Fruit fly (Drosophila melanogaster): ENCODE data around the gene Cpr65Ay.

Cpr65Ay gene

DNA sequence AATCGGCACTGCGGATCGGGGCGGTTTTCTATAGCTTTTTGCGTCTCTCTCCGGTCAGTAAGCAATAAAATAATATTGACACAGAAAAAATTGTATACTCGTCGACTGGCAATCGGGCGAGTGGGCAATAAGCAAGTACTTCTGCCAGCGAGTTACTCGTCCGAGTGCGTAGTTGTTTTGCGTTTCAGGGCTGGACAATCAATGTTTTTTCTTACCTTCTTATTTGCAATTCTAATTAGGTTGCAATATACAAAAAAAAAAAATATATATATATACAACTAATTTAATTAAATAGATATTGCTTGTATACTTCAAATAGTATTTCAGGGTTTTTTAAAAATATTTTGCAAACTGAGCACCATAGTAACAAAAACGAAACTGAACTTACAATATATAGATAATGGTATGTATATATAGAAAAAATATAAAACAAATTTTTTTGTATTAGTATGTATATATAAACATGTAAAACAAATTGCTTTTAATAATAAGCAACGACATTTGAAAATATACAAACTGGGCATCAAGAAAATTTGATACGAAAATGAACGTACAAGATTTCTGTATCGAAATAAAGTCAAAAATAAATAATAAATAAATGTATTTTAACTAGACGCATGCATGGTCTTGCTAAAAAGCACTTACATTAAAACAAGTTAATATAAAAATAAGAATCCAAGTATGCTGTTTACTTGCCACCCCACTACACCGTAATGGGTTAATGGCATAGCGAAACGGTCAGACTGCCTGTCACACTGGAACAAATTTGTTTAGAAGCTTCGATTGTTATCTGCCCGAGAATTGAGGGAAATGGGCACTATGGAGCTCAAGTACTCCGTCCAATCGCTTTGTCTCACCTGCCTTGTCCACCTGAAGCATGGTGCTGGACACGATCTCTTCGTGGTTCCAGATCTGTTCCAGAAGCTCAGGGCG, 30.8 kb upstream of the Cpr65Ay start, which contains the start of the genes D19A and CG7386 (continued):
- TF ChIP-seq Dad (GFP tag; optimal IDR thresholded peaks at IDR 0.05), result no peak
- TF ChIP-seq NC2α (GFP tag; optimal IDR thresholded peaks at IDR 0.05), result no peak
- no peak for TF ChIP-seq Vsx1 (GFP tag; optimal IDR thresholded peaks at IDR 0.05)
- peak; percentile 17 to 49 for TF ChIP-seq Hr51 (GFP tag; optimal IDR thresholded peaks at IDR 0.05)
- TF ChIP-seq CG12071 (GFP tag; optimal IDR thresholded peaks at IDR 0.05), result no peak
- no peak for TF ChIP-seq aop (GFP tag; IDR thresholded peaks at IDR 0.05)
- peak; percentile 58 for TF ChIP-seq Sox102F (GFP tag; optimal IDR thresholded peaks at IDR 0.05)
- peak; percentile 41 for TF ChIP-seq Atf-2 (GFP tag; optimal IDR thresholded peaks at IDR 0.05)
- peak; percentile 85 for TF ChIP-seq Rfx (GFP tag; IDR thresholded peaks at IDR 0.05)
- TF ChIP-seq B-H2 (GFP tag; optimal IDR thresholded peaks at IDR 0.05), result peak; percentile 54
- TF ChIP-seq CG17802 (tag; optimal IDR thresholded peaks at IDR 0.05), result no peak
- TF ChIP-seq CG11695 (GFP tag; IDR thresholded peaks at IDR 0.05), result peak; percentile 52; the same call in 1 of the 3 replicates
- peak; percentile 5 for TF ChIP-seq kay (GFP tag; optimal IDR thresholded peaks at IDR 0.05)
- TF ChIP-seq CG1602 (GFP tag; optimal IDR thresholded peaks at IDR 0.05), result no peak
- TF ChIP-seq CG3281 (GFP tag; optimal IDR thresholded peaks at IDR 0.05), result peak; percentile 38
- TF ChIP-seq phol (tag; optimal IDR thresholded peaks at IDR 0.05), result peak; percentile 61
- no peak for TF ChIP-seq CG1832 (GFP tag; optimal IDR thresholded peaks at IDR 0.05)
- TF ChIP-seq CG14441 (GFP tag; IDR thresholded peaks at IDR 0.05), result peak; percentile 53
- peak; percentile 53 for TF ChIP-seq Hmr (GFP tag; optimal IDR thresholded peaks at IDR 0.05)
- TF ChIP-seq btn (GFP tag; optimal IDR thresholded peaks at IDR 0.05), result no peak
- peak; percentile 55 for TF ChIP-seq Drgx (GFP tag; IDR thresholded peaks at IDR 0.05)
- no peak for TF ChIP-seq sd (tag; optimal IDR thresholded peaks at IDR 0.05)
- TF ChIP-seq H2.0 (GFP tag; IDR thresholded peaks at IDR 0.05), result peak; percentile 59
- peak; percentile 71 for TF ChIP-seq CG2678 (tag; optimal IDR thresholded peaks at IDR 0.05)
- TF ChIP-seq gsb (GFP tag; IDR thresholded peaks at IDR 0.05), result peak; percentile 15; the same call in 1 of the 2 replicates
- TF ChIP-seq CG5180 (GFP tag; optimal IDR thresholded peaks at IDR 0.05), result peak; percentile 29
- peak; percentile 3 for TF ChIP-seq CG6765 (GFP tag; optimal IDR thresholded peaks at IDR 0.05)
- peak; percentile 75 for TF ChIP-seq NFAT (GFP tag; IDR thresholded peaks at IDR 0.05)
- peak; percentile 8 for TF ChIP-seq gfzf (GFP tag; optimal IDR thresholded peaks at IDR 0.05)
- TF ChIP-seq scrt (GFP tag; optimal IDR thresholded peaks at IDR 0.05), result peak; percentile 8
- TF ChIP-seq Hr78 (GFP tag; optimal IDR thresholded peaks at IDR 0.05), result no peak
- peak; percentile 12 for TF ChIP-seq CG16815 (GFP tag; optimal IDR thresholded peaks at IDR 0.05)
- peak; percentile 89 for TF ChIP-seq Ets65A (GFP tag)
- no peak for TF ChIP-seq p53 (GFP tag; optimal IDR thresholded peaks at IDR 0.05)
- peak; percentile 97 for TF ChIP-seq Elba2 (GFP tag; optimal IDR thresholded peaks at IDR 0.05)
- TF ChIP-seq CG7271 (tag; optimal IDR thresholded peaks at IDR 0.05), result no peak
- TF ChIP-seq kah (GFP tag; optimal IDR thresholded peaks at IDR 0.05), result peak; percentile 32
- TF ChIP-seq tin (GFP tag; optimal IDR thresholded peaks at IDR 0.05), result peak; percentile 43
- peak; percentile 63 for TF ChIP-seq D19B (GFP tag; optimal IDR thresholded peaks at IDR 0.05)
- peak; percentile 78 for TF ChIP-seq CG11456 (GFP tag; IDR thresholded peaks at IDR 0.05)
- no peak for TF ChIP-seq klu (GFP tag; IDR thresholded peaks at IDR 0.05)
- TF ChIP-seq CG10321 (GFP tag; IDR thresholded peaks at IDR 0.05), result no peak
- no peak for TF ChIP-seq CG3407 (GFP tag; optimal IDR thresholded peaks at IDR 0.05)
- no peak for TF ChIP-seq CG1529 (GFP tag; optimal IDR thresholded peaks at IDR 0.05)
- no peak for TF ChIP-seq CG42726 (GFP tag; IDR thresholded peaks at IDR 0.05; ENCODE audit: partially characterized antibody)
- TF ChIP-seq CG2202 (tag; optimal IDR thresholded peaks at IDR 0.05), result no peak
- TF ChIP-seq NK7.1 (GFP tag; optimal IDR thresholded peaks at IDR 0.05), result no peak
- no peak for TF ChIP-seq CG6813 (GFP tag; optimal IDR thresholded peaks at IDR 0.05)
